Fruit fly (Drosophila melanogaster): ENCODE measurements around the gene Drsl3.
A peak's percentile ranks its signal among the peaks of the same experiment; 100 is the strongest.

Gene Drsl3

DNA sequence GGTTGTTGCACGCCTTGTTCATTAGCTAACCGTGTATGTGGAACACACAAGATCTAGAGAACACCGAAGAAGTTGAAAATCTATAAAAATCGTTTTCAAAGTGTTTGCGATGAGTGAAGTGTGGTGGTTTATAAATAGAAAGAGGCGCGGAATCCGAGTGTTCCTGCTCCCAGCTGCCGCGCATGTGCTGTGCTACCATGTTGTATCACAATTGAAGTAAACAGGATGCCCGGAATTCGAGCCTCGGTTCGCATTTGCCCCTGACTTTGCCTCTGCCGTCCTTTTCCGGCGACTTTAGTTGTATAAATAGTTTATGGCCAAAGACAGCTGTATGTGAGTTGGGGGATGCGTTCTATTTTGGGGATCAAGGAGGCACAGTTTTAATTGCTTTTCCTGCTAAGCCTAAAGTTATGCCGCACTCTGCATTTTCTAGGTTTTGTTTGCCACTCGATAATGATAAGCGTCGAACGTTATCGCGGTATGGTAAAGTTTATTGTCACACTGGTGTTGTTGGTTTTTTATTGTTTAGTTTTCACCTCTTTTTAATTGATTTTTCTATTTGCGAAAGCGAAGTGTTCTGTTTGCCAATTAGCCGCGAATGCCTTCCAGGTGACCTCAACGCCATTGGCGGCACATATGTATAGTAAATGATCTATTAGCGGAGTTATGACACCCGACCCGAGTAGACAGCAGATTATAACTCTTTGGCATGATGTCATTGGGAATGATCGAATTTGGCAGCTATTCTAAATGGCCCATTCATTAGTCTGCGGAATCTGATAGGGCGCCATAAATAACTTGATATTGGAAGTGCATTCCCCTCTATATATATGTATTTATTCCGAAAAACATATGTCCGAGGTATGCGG, 34.4 kb downstream of the Drsl3 start (continued):
- no peak for TF ChIP-seq PHDP (tag; optimal IDR thresholded peaks at IDR 0.05)
- peak; percentile 94 for TF ChIP-seq exex (tag; optimal IDR thresholded peaks at IDR 0.05)
- no peak for TF ChIP-seq CG6765 (GFP tag; optimal IDR thresholded peaks at IDR 0.05)
- TF ChIP-seq CG3163 (GFP tag; optimal IDR thresholded peaks at IDR 0.05) = no peak
- TF ChIP-seq CG13296 (GFP tag; optimal IDR thresholded peaks at IDR 0.05) = peak; percentile 5
- TF ChIP-seq her (GFP tag; optimal IDR thresholded peaks at IDR 0.05) = no peak
- TF ChIP-seq sima (GFP tag; optimal IDR thresholded peaks at IDR 0.05) = no peak
- peak; percentile 69 for TF ChIP-seq Nf-YC (tag; optimal IDR thresholded peaks at IDR 0.05)
- no peak for TF ChIP-seq Side (GFP tag; optimal IDR thresholded peaks at IDR 0.05)
- no peak for TF ChIP-seq CG6175 (GFP tag; IDR thresholded peaks at IDR 0.05)
- TF ChIP-seq bsh (GFP tag; optimal IDR thresholded peaks at IDR 0.05) = no peak
- peak; percentile 96 for TF ChIP-seq sd (tag; optimal IDR thresholded peaks at IDR 0.05)
- no peak for TF ChIP-seq cato (GFP tag; optimal IDR thresholded peaks at IDR 0.05; ENCODE audit: borderline replicate concordance)
- TF ChIP-seq ERR (GFP tag; optimal IDR thresholded peaks at IDR 0.05) = no peak
- no peak for TF ChIP-seq CG2129 (GFP tag; IDR thresholded peaks at IDR 0.05; ENCODE audit: partially characterized antibody)
- no peak for TF ChIP-seq CG5245 (GFP tag; optimal IDR thresholded peaks at IDR 0.05)
- peak; percentile 53 for TF ChIP-seq GATAe (GFP tag; conservative IDR thresholded peaks at IDR 0.05)
- no peak for TF ChIP-seq Xbp1 (GFP tag; optimal IDR thresholded peaks at IDR 0.05)
- TF ChIP-seq vfl (GFP tag; optimal IDR thresholded peaks at IDR 0.05) = no peak
- no peak for TF ChIP-seq mld (GFP tag; IDR thresholded peaks at IDR 0.05; ENCODE audit: partially characterized antibody)
- TF ChIP-seq lab (GFP tag; optimal IDR thresholded peaks at IDR 0.05) = peak; percentile 12
- no peak for TF ChIP-seq nom (GFP tag; optimal IDR thresholded peaks at IDR 0.05)
- 0 out of 4 replicates have a peak, but pooled peaks have one; percentile 21 for TF ChIP-seq chinmo (GFP tag; IDR thresholded peaks at IDR 0.05; ENCODE audit: partially characterized antibody)
- no peak for TF ChIP-seq unpg (GFP tag; optimal IDR thresholded peaks at IDR 0.05)
- no peak for TF ChIP-seq CG16813 (GFP tag; IDR thresholded peaks at IDR 0.05; ENCODE audit: partially characterized antibody)
- no peak for TF ChIP-seq CG11398 (GFP tag; optimal IDR thresholded peaks at IDR 0.05)
- no peak for TF ChIP-seq Ada2b (GFP tag; IDR thresholded peaks at IDR 0.05)
- no peak for TF ChIP-seq tna (GFP tag; IDR thresholded peaks at IDR 0.05; ENCODE audit: partially characterized antibody)
- TF ChIP-seq stwl (tag; optimal IDR thresholded peaks at IDR 0.05) = no peak
- TF ChIP-seq Bteb2 (GFP tag; optimal IDR thresholded peaks at IDR 0.05) = no peak

DNA sequence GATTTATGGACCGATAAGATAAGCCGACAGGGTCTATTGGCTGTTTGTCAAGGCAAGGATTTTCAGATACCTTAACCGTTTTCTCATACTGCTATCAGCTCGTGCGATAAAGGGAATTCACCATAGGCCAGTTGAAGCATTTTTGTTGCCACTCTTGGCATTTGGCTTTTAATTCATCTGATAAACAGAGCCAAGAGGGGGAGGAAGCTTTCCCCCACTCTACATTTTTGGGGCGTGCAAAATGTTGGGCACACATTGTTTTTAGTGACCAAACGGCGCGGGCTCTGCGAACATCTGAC, 35.0 kb downstream of the Drsl3 start:
- TF ChIP-seq pho (GFP tag; optimal IDR thresholded peaks at IDR 0.05) (no peak), tio (GFP tag; optimal IDR thresholded peaks at IDR 0.05) (no peak), CG10543 (GFP tag; optimal IDR thresholded peaks at IDR 0.05) (peak; percentile 8), CG34376 (GFP tag; optimal IDR thresholded peaks at IDR 0.05) (peak; percentile 94), CG12104 (GFP tag; optimal IDR thresholded peaks at IDR 0.05) (no peak), CG10147 (GFP tag; optimal IDR thresholded peaks at IDR 0.05) (no peak), dpn (GFP tag; optimal IDR thresholded peaks at IDR 0.05) (no peak), CG18599 (GFP tag; optimal IDR thresholded peaks at IDR 0.05) (no peak), vfl (GFP tag; optimal IDR thresholded peaks at IDR 0.05) (no peak), sisA (GFP tag; IDR thresholded peaks at IDR 0.05) (no peak), lab (GFP tag; optimal IDR thresholded peaks at IDR 0.05) (peak; percentile 5), NfI (GFP tag; optimal IDR thresholded peaks at IDR 0.05) (no peak), grn (GFP tag; optimal IDR thresholded peaks at IDR 0.05) (peak; percentile 61), Nf-YC (tag; optimal IDR thresholded peaks at IDR 0.05) (peak; percentile 8), CG17361 (GFP tag; IDR thresholded peaks at IDR 0.05) (no peak), H2.0 (GFP tag; IDR thresholded peaks at IDR 0.05) (no peak), Eip74EF (GFP tag; optimal IDR thresholded peaks at IDR 0.05) (no peak), gce (GFP tag; IDR thresholded peaks at IDR 0.05) (no peak), CG17802 (tag; optimal IDR thresholded peaks at IDR 0.05) (no peak), ssp (GFP tag; IDR thresholded peaks at IDR 0.05) (no peak), GATAe (GFP tag; conservative IDR thresholded peaks at IDR 0.05) (peak; percentile 72), Dbx (GFP tag; IDR thresholded peaks at IDR 0.05) (no peak), Ada2b (GFP tag; IDR thresholded peaks at IDR 0.05) (no peak), mirr (GFP tag; optimal IDR thresholded peaks at IDR 0.05) (peak; percentile 62)
